Fruit fly (Drosophila melanogaster): ENCODE measurements around the gene CG14204.

The CG14204 gene

dm6 chrX:19618183-19618740 is 34.8 kb downstream of the CG14204 start, which contains the start of the genes Pstk and Tim9b (continued):
- TF ChIP-seq CG18764 (GFP tag; optimal IDR thresholded peaks at IDR 0.05) (no peak), Ptx1 (GFP tag; IDR thresholded peaks at IDR 0.05) (no peak), nerfin-2 (GFP tag; IDR thresholded peaks at IDR 0.05; ENCODE audit: partially characterized antibody) (peak; percentile 29; the same call in 1 of the 2 replicates), CG6854 (GFP tag; optimal IDR thresholded peaks at IDR 0.05) (no peak), Tbp (GFP tag; optimal IDR thresholded peaks at IDR 0.05) (no peak), CG8944 (GFP tag; optimal IDR thresholded peaks at IDR 0.05) (no peak), wek (GFP tag; optimal IDR thresholded peaks at IDR 0.05) (no peak), CG2202 (tag; optimal IDR thresholded peaks at IDR 0.05) (no peak), Dek (tag; optimal IDR thresholded peaks at IDR 0.05) (no peak), tna (GFP tag; IDR thresholded peaks at IDR 0.05; ENCODE audit: partially characterized antibody) (peak; percentile 68), CG14014 (GFP tag; IDR thresholded peaks at IDR 0.05) (no peak), chn (GFP tag; optimal IDR thresholded peaks at IDR 0.05) (no peak), so (GFP tag; IDR thresholded peaks at IDR 0.05) (no peak), grn (GFP tag; optimal IDR thresholded peaks at IDR 0.05) (no peak), run (tag; optimal IDR thresholded peaks at IDR 0.05) (no peak), ken (GFP tag; IDR thresholded peaks at IDR 0.05) (no peak), pnt (GFP tag; optimal IDR thresholded peaks at IDR 0.05) (no peak), zfh1 (GFP tag; IDR thresholded peaks at IDR 0.05) (no peak), CG3847 (GFP tag; IDR thresholded peaks at IDR 0.05) (no peak), sob (GFP tag; IDR thresholded peaks at IDR 0.05) (no peak), CG3281 (GFP tag; optimal IDR thresholded peaks at IDR 0.05) (no peak), CG7271 (tag; optimal IDR thresholded peaks at IDR 0.05) (no peak), CG3065 (GFP tag; optimal IDR thresholded peaks at IDR 0.05) (no peak), CG1792 (GFP tag; optimal IDR thresholded peaks at IDR 0.05) (no peak), nerfin-1 (tag; optimal IDR thresholded peaks at IDR 0.05) (no peak), knrl (GFP tag; IDR thresholded peaks at IDR 0.05; ENCODE audit: partially characterized antibody) (no peak), CG43689 (GFP tag; IDR thresholded peaks at IDR 0.05) (no peak), dimm (GFP tag; IDR thresholded peaks at IDR 0.05) (no peak), CG31388 (GFP tag; optimal IDR thresholded peaks at IDR 0.05) (no peak), lilli (GFP tag; optimal IDR thresholded peaks at IDR 0.05) (no peak), dmrt99B (tag; optimal IDR thresholded peaks at IDR 0.05) (no peak), Sry-δ (GFP tag; optimal IDR thresholded peaks at IDR 0.05) (peak; percentile 21), CG14667 (GFP tag; IDR thresholded peaks at IDR 0.05) (no peak), E2f2 (GFP tag; IDR thresholded peaks at IDR 0.05) (peak; percentile 84), Camta (GFP tag; optimal IDR thresholded peaks at IDR 0.05) (no peak), B-H1 (GFP tag; IDR thresholded peaks at IDR 0.05) (no peak), CG14441 (GFP tag; IDR thresholded peaks at IDR 0.05) (no peak), az2 (GFP tag; optimal IDR thresholded peaks at IDR 0.05) (no peak), CG2129 (GFP tag; IDR thresholded peaks at IDR 0.05; ENCODE audit: partially characterized antibody) (0 out of 2 replicates have a peak, but pooled peaks have one; percentile 15), sens-2 (GFP tag; IDR thresholded peaks at IDR 0.05) (no peak), pzg (GFP tag; optimal IDR thresholded peaks at IDR 0.05) (peak; percentile 38), phol (tag; optimal IDR thresholded peaks at IDR 0.05) (no peak), CG10267 (tag; optimal IDR thresholded peaks at IDR 0.05) (no peak), Sry-β (GFP tag; optimal IDR thresholded peaks at IDR 0.05) (no peak), caup (GFP tag; optimal IDR thresholded peaks at IDR 0.05; ENCODE audit: severe bottlenecking) (no peak), CG12155 (GFP tag; optimal IDR thresholded peaks at IDR 0.05) (no peak), D19A (tag; optimal IDR thresholded peaks at IDR 0.05) (no peak), sna (GFP tag; IDR thresholded peaks at IDR 0.05; ENCODE audit: partially characterized antibody) (0 out of 2 replicates have a peak, but pooled peaks have one; percentile 46), usp (GFP tag; optimal IDR thresholded peaks at IDR 0.05) (no peak), ewg (GFP tag; optimal IDR thresholded peaks at IDR 0.05) (no peak), bbx (GFP tag; IDR thresholded peaks at IDR 0.05; ENCODE audit: partially characterized antibody) (peak; percentile 73)
